Fruit fly (Drosophila melanogaster): ENCODE measurements around the gene Nup205.

Gene Nup205

dm6 chrX:19851095-19851988, 672 bp upstream of the Nup205 start (continued):
- TF ChIP-seq Trl (optimal IDR thresholded peaks at IDR 0.05) (peak; percentile 83 to 90), Trl (GFP tag; optimal IDR thresholded peaks at IDR 0.05) (no peak), ci (GFP tag; IDR thresholded peaks at IDR 0.05) (no peak), CG33557 (GFP tag; optimal IDR thresholded peaks at IDR 0.05) (no peak), tap (tag; optimal IDR thresholded peaks at IDR 0.05) (no peak), CG11696 (GFP tag; IDR thresholded peaks at IDR 0.05) (no peak), sd (tag; optimal IDR thresholded peaks at IDR 0.05) (no peak), slou (GFP tag; optimal IDR thresholded peaks at IDR 0.05) (no peak), nerfin-1 (tag; optimal IDR thresholded peaks at IDR 0.05) (no peak), Doc3 (GFP tag; IDR thresholded peaks at IDR 0.05; ENCODE audit: partially characterized antibody) (0 out of 3 replicates have a peak, but pooled peaks have one; percentile 4), CG3995 (GFP tag; optimal IDR thresholded peaks at IDR 0.05) (no peak), CG5953 (GFP tag; IDR thresholded peaks at IDR 0.05) (no peak), CG1832 (GFP tag; optimal IDR thresholded peaks at IDR 0.05) (peak; percentile 88), Hr39 (optimal IDR thresholded peaks at IDR 0.05) (no peak), chinmo (GFP tag; IDR thresholded peaks at IDR 0.05; ENCODE audit: partially characterized antibody) (0 out of 4 replicates have a peak, but pooled peaks have one; percentile 14), Poxn (GFP tag; IDR thresholded peaks at IDR 0.05) (no peak), odd (GFP tag; optimal IDR thresholded peaks at IDR 0.05) (no peak), CG17385 (GFP tag; optimal IDR thresholded peaks at IDR 0.05) (no peak), Xrp1 (GFP tag; IDR thresholded peaks at IDR 0.05) (no peak), CG13894 (tag; optimal IDR thresholded peaks at IDR 0.05) (no peak), B-H1 (GFP tag; IDR thresholded peaks at IDR 0.05) (no peak), cg (GFP tag; optimal IDR thresholded peaks at IDR 0.05) (peak; percentile 47), Neu2 (GFP tag; optimal IDR thresholded peaks at IDR 0.05; ENCODE audit: borderline replicate concordance) (no peak), twi (tag; optimal IDR thresholded peaks at IDR 0.05) (no peak), Jarid2 (GFP tag; optimal IDR thresholded peaks at IDR 0.05) (peak; percentile 33), sc (optimal IDR thresholded peaks at IDR 0.05) (no peak), sc (GFP tag; optimal IDR thresholded peaks at IDR 0.05) (no peak), CG18011 (GFP tag; optimal IDR thresholded peaks at IDR 0.05) (no peak), CG7928 (GFP tag; optimal IDR thresholded peaks at IDR 0.05) (no peak), CG12071 (GFP tag; optimal IDR thresholded peaks at IDR 0.05) (no peak), NFAT (GFP tag; IDR thresholded peaks at IDR 0.05) (no peak), CG7786 (GFP tag; optimal IDR thresholded peaks at IDR 0.05) (no peak), psq (GFP tag; optimal IDR thresholded peaks at IDR 0.05) (no peak), crp (GFP tag; optimal IDR thresholded peaks at IDR 0.05) (no peak), CG42726 (GFP tag; IDR thresholded peaks at IDR 0.05; ENCODE audit: partially characterized antibody) (no peak), grau (tag; optimal IDR thresholded peaks at IDR 0.05) (no peak), CG6791 (GFP tag; IDR thresholded peaks at IDR 0.05; ENCODE audit: partially characterized antibody) (no peak), corto (GFP tag; optimal IDR thresholded peaks at IDR 0.05) (no peak), wor (GFP tag; IDR thresholded peaks at IDR 0.05) (no peak), klu (GFP tag; IDR thresholded peaks at IDR 0.05) (no peak), CG10431 (GFP tag; optimal IDR thresholded peaks at IDR 0.05) (peak; percentile 16), yki (optimal IDR thresholded peaks at IDR 0.05) (peak; percentile 57), Dek (tag; optimal IDR thresholded peaks at IDR 0.05) (no peak), CG4730 (GFP tag; IDR thresholded peaks at IDR 0.05) (no peak), Ada2b (GFP tag; IDR thresholded peaks at IDR 0.05) (no peak), insv (GFP tag; optimal IDR thresholded peaks at IDR 0.05) (peak; percentile 54 to 94), Ets97D (GFP tag; optimal IDR thresholded peaks at IDR 0.05) (no peak), Mad (GFP tag; optimal IDR thresholded peaks at IDR 0.05) (no peak), grn (GFP tag; optimal IDR thresholded peaks at IDR 0.05) (no peak), sens (GFP tag) (peak; percentile 83)

Measured in whole organism, embryonic.